Worm (Caenorhabditis elegans) whole organism, early embryonic: Measurements from ENCODE around the gene C33C12.1.

Experiments
- flt-1 ChIP-seq: fragments of 200-800 bp; sonication (Bioruptor generic); IDR thresholded peaks from 2 replicates; pipeline ENCODE4 v1.3.6; 2022; ENCODE audit warnings: missing genetic modification characterization, missing compliant biosample characterization
- sea-1 ChIP-seq: fragments of 200-800 bp; sonication (Bioruptor generic); conservative IDR thresholded peaks from 2 replicates; pipeline ENCODE4 v1.3.6; 2022; ENCODE audit warnings: missing genetic modification characterization, missing compliant biosample characterization

- TF ChIP-seq sea-1 (GFP tag; lab: Robert Waterston, UW), result no peak
- no peak for TF ChIP-seq flt-1 (GFP tag; lab: Robert Waterston, UW)
These were observed 28.0 kb upstream of the C33C12.1 start, which contains the start of gene C33C12.12 for ce11 chrII:2170085-2170484.
